Fruit fly (Drosophila melanogaster) whole organism, wandering third instar larva: ENCODE data around the gene CG43448.

Experiments
- CG32264 ChIP-seq: fragments of 200-800 bp; sonication (Bioruptor generic); optimal IDR thresholded peaks from 2 replicates; lab custom pipeline; 2016; ENCODE audit warnings: missing biosample characterization, missing genetic modification characterization
- CrebA ChIP-seq: fragments of 200-800 bp; sonication (Bioruptor generic); optimal IDR thresholded peaks from 2 replicates; lab custom pipeline; 2016; ENCODE audit warnings: missing biosample characterization, mild to moderate bottlenecking, missing genetic modification characterization, borderline replicate concordance
- Dfd ChIP-seq: fragments of >200 bp; optimal IDR thresholded peaks from 2 replicates; lab custom pipeline; 2017; ENCODE audit warnings: missing biosample characterization, missing genetic modification characterization
- HLH106 ChIP-seq: fragments of 200-800 bp; optimal IDR thresholded peaks from 3 replicates; lab custom pipeline; 2019; ENCODE audit warnings: missing biosample characterization, mild to moderate bottlenecking, missing genetic modification characterization, moderate library complexity
- Hnf4 ChIP-seq: fragments of 200-800 bp; sonication (Bioruptor generic); optimal IDR thresholded peaks from 2 replicates; lab custom pipeline; 2016; ENCODE audit warnings: missing biosample characterization, mild to moderate bottlenecking, missing genetic modification characterization
- Myc ChIP-seq: fragments of >200 bp; optimal IDR thresholded peaks from 2 replicates; lab custom pipeline; 2017
- N ChIP-seq: fragments of >200 bp; optimal IDR thresholded peaks from 2 replicates; lab custom pipeline; 2018; ENCODE audit warnings: missing biosample characterization, missing external identifiers, missing genetic modification characterization
- OdsH ChIP-seq: fragments of 200-800 bp; sonication (Bioruptor generic); optimal IDR thresholded peaks from 2 replicates; lab custom pipeline; 2016; ENCODE audit warnings: missing biosample characterization, mild to moderate bottlenecking, missing genetic modification characterization
- h ChIP-seq: fragments of 200-800 bp; sonication (Bioruptor generic); optimal IDR thresholded peaks from 3 replicates; lab custom pipeline; 2016; ENCODE audit warnings: missing biosample characterization, mild to moderate bottlenecking, missing genetic modification characterization
- jim ChIP-seq: fragments of 175-275, 200-325 bp; sonication (Bioruptor generic); optimal IDR thresholded peaks from 2 replicates; lab custom pipeline; 2016; ENCODE audit warnings: missing biosample characterization, mild to moderate bottlenecking, missing genetic modification characterization
- pan ChIP-seq: fragments of >200 bp; optimal IDR thresholded peaks from 2 replicates; lab custom pipeline; 2017
- sage ChIP-seq: fragments of 200-800 bp; sonication (Bioruptor generic); optimal IDR thresholded peaks from 2 replicates; lab custom pipeline; 2016; ENCODE audit warnings: missing biosample characterization, mild to moderate bottlenecking, missing genetic modification characterization
- tai ChIP-seq: sonication (Bioruptor generic); optimal IDR thresholded peaks from 2 replicates; lab custom pipeline; 2016; ENCODE audit warnings: missing biosample characterization, missing genetic modification characterization
- usp ChIP-seq: fragments of >200 bp; optimal IDR thresholded peaks from 2 replicates; lab custom pipeline; 2017; ENCODE audit warnings: missing biosample characterization, missing genetic modification characterization

DNA sequence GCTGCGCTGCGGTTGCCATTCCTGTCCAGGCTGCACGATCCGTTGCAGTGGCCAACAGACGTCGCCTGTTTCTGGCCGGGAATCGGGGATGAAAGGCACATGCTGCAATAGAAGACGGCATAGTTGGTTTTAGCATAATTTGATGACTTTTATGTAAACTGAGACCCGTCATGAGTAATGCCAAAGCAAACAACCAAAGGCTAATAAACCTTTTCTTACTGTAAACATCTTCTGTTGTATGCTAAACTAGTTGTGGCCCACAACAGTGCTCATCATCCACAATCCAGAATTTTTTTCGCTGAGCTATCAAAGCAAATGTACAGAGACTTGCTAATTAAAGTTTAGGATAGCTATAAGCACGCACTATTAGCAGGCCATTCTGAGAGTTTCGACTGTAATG is 38.7 kb downstream of the CG43448 start:
- TF ChIP-seq OdsH (GFP tag; lab: Kevin White, UChicago) (no peak), usp (GFP tag; lab: Kevin White, UChicago) (no peak), CG32264 (GFP tag; lab: Kevin White, UChicago) (no peak), sage (GFP tag; lab: Kevin White, UChicago) (no peak), Dfd (GFP tag; lab: Kevin White, UChicago) (no peak), Myc (lab: Kevin White, UChicago) (no peak), pan (lab: Kevin White, UChicago) (no peak), h (no peak), tai (GFP tag; lab: Kevin White, UChicago) (no peak), HLH106 (tag; lab: Kevin White, UChicago) (no peak), jim (GFP tag; lab: Kevin White, UChicago) (no peak), Hnf4 (no peak), CrebA (no peak), N (no peak)
